Worm (Caenorhabditis elegans): ENCODE data around the gene sre-11.

sre-11 gene

ce11 chrV:7639356-7639755, 44.4 kb downstream of the sre-11 start:
- TF ChIP-seq M03D4.4 (tag; optimal IDR thresholded peaks at IDR 0.05) (no peak), snpc-4 (tag; optimal IDR thresholded peaks at IDR 0.05) (no peak), flh-1 (GFP tag; optimal IDR thresholded peaks at IDR 0.05) (no peak), unc-120 (tag; optimal IDR thresholded peaks at IDR 0.05; ENCODE audit: poor library complexity, severe bottlenecking) (no peak), pha-4 (tag; optimal IDR thresholded peaks at IDR 0.05) (no peak), ham-2 (GFP tag; optimal IDR thresholded peaks at IDR 0.05) (no peak), elt-3 (tag; optimal IDR thresholded peaks at IDR 0.05) (no peak), nhr-2 (tag; optimal IDR thresholded peaks at IDR 0.05) (no peak), blmp-1 (tag; optimal IDR thresholded peaks at IDR 0.05) (no peak), tbx-8 (GFP tag; optimal IDR thresholded peaks at IDR 0.05) (no peak), ztf-11 (tag; optimal IDR thresholded peaks at IDR 0.05) (no peak), unc-39 (tag; optimal IDR thresholded peaks at IDR 0.05) (no peak), hlh-1 (tag; optimal IDR thresholded peaks at IDR 0.05) (no peak)

DNA sequence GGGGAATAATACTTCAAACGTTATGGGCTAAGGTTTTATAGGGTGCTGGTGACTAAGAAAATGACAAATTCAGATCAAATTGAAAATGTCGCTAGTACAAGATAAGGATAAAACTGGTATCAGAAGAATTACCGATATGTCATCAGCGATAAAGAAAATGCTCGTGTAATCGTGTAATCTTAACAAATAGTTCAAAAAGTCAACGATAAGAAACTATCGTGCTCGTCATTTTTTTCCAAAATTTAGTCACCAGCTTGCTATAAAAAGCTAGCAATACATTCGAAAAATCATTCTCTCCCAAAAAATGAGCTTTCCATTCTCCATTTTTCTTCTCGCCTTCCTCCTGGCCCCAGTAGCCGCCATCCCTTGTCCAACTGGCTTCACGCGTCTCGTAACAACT, 46.0 kb downstream of the sre-11 start, which contains the start of gene clec-45:
clec-45 (plus strand) TSS at position 301 of the 400 bp plus-strand sequence.
- no peak for TF ChIP-seq zip-8 (tag; optimal IDR thresholded peaks at IDR 0.05)
- no peak for TF ChIP-seq pha-4 (tag; optimal IDR thresholded peaks at IDR 0.05)
- TF ChIP-seq flh-1 (GFP tag; optimal IDR thresholded peaks at IDR 0.05) = no peak
- TF ChIP-seq nhr-76 (tag; optimal IDR thresholded peaks at IDR 0.05) = no peak
- no peak for TF ChIP-seq ceh-83 (GFP tag; optimal IDR thresholded peaks at IDR 0.05)
- no peak for TF ChIP-seq elt-3 (tag; optimal IDR thresholded peaks at IDR 0.05)
- TF ChIP-seq nhr-28 (tag; optimal IDR thresholded peaks at IDR 0.05) = no peak
- no peak for TF ChIP-seq sptf-1 (tag; optimal IDR thresholded peaks at IDR 0.05)
- TF ChIP-seq ceh-43 (GFP tag; optimal IDR thresholded peaks at IDR 0.05) = no peak
- TF ChIP-seq lsy-2 (tag; optimal IDR thresholded peaks at IDR 0.05) = no peak
- TF ChIP-seq nhr-12 (tag; optimal IDR thresholded peaks at IDR 0.05) = no peak
- no peak for TF ChIP-seq hlh-1 (tag; optimal IDR thresholded peaks at IDR 0.05)
- TF ChIP-seq nhr-237 (tag; optimal IDR thresholded peaks at IDR 0.05) = no peak

DNA sequence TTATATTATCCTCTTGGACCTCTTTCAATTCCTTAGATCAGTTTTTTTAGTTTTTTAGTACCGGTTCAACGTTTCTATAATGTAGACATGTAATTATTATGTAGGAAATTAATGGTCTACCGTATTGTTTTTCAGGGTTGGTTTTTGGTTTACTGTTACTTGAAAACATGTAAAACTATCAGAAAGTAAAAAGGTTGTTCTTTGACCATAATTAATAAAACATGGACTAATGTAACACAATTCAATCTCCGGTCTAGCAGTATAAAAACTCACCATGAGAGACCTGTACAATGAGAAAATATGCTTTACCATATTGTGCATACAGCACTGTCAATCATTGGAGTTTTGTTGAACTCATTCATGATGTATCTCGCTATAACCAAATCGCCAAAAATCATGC, 48.3 kb downstream of the sre-11 start, which contains the start of gene srd-29:
srd-29 (plus strand) TSS at position 301 of the 400 bp plus-strand sequence.
- TF ChIP-seq tbx-8 (GFP tag; optimal IDR thresholded peaks at IDR 0.05) = no peak
- TF ChIP-seq sem-2 (GFP tag; optimal IDR thresholded peaks at IDR 0.05) = no peak
- no peak for TF ChIP-seq ceh-43 (GFP tag; optimal IDR thresholded peaks at IDR 0.05)
- TF ChIP-seq cnd-1 (tag; optimal IDR thresholded peaks at IDR 0.05) = no peak
- TF ChIP-seq unc-120 (tag; optimal IDR thresholded peaks at IDR 0.05; ENCODE audit: poor library complexity, severe bottlenecking) = no peak
- TF ChIP-seq ceh-39 (tag; optimal IDR thresholded peaks at IDR 0.05) = no peak
- TF ChIP-seq ham-2 (GFP tag; optimal IDR thresholded peaks at IDR 0.05) = no peak
- TF ChIP-seq nhr-237 (tag; optimal IDR thresholded peaks at IDR 0.05) = no peak
- TF ChIP-seq mls-2 (tag; optimal IDR thresholded peaks at IDR 0.05) = no peak
- TF ChIP-seq hlh-1 (tag; optimal IDR thresholded peaks at IDR 0.05) = no peak
- TF ChIP-seq nhr-2 (tag; optimal IDR thresholded peaks at IDR 0.05) = no peak
- no peak for TF ChIP-seq lin-32 (GFP tag; optimal IDR thresholded peaks at IDR 0.05)
- no peak for TF ChIP-seq ceh-83 (GFP tag; optimal IDR thresholded peaks at IDR 0.05)

DNA sequence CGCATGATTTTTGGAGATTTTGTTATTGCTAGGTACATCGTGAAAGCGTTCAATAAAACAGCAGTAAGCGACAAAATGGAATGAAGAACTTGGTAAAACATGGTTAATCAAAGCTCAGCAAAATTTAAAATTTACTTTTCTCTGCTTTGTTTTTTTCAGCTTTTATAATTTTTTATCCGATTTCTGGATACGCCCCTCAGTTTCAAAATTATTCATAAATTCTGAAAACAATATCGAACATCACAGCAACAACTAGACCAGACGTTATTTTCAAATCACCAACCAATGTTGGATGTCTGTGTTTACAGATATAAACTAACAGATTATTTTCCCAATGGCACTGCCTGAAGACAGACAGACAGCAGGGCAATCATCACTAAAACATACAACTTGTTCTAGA, 49.1 kb downstream of the sre-11 start, which contains the start of gene srd-31:
srd-31 (minus strand) TSS at position 101 of the 400 bp plus-strand sequence.
- TF ChIP-seq bed-3 (GFP tag; optimal IDR thresholded peaks at IDR 0.05) (no peak), ces-1 (GFP tag; optimal IDR thresholded peaks at IDR 0.05) (no peak), ceh-39 (tag; optimal IDR thresholded peaks at IDR 0.05) (no peak), nhr-28 (tag; optimal IDR thresholded peaks at IDR 0.05) (no peak), snpc-4 (tag; optimal IDR thresholded peaks at IDR 0.05) (no peak), blmp-1 (tag; optimal IDR thresholded peaks at IDR 0.05) (no peak), mep-1 (tag; optimal IDR thresholded peaks at IDR 0.05) (no peak), unc-120 (tag; optimal IDR thresholded peaks at IDR 0.05; ENCODE audit: poor library complexity, severe bottlenecking) (no peak), zip-8 (tag; optimal IDR thresholded peaks at IDR 0.05) (no peak), cnd-1 (tag; optimal IDR thresholded peaks at IDR 0.05) (no peak), lsy-2 (tag; optimal IDR thresholded peaks at IDR 0.05) (no peak), nhr-2 (tag; optimal IDR thresholded peaks at IDR 0.05) (no peak), mls-2 (tag; optimal IDR thresholded peaks at IDR 0.05) (no peak), elt-1 (tag; optimal IDR thresholded peaks at IDR 0.05; ENCODE audit: borderline replicate concordance, insufficient read depth) (no peak), nhr-76 (tag; optimal IDR thresholded peaks at IDR 0.05) (no peak)

Data from whole organism, mixed stage, embryonic.